Fruit fly (Drosophila melanogaster) whole organism, embryonic: Measurements from ENCODE around the gene CG32182.
A peak's percentile ranks its signal among the peaks of the same experiment; 100 is the strongest.

Experiments used
- BtbVII ChIP-seq: fragments of 200-800 bp; sonication (Bioruptor generic); optimal IDR thresholded peaks from 3 replicates; lab custom pipeline; 2017; ENCODE audit warnings: missing biosample characterization, mild to moderate bottlenecking, missing genetic modification characterization
- CG10147 ChIP-seq: fragments of 200-800 bp; sonication (Bioruptor generic); optimal IDR thresholded peaks from 2 replicates; lab custom pipeline; 2019; ENCODE audit warnings: missing biosample characterization, mild to moderate bottlenecking, missing genetic modification characterization, moderate library complexity
- CG10462 ChIP-seq: fragments of 200-800 bp; sonication (Bioruptor generic); optimal IDR thresholded peaks from 2 replicates; lab custom pipeline; 2016; ENCODE audit warnings: missing biosample characterization, missing genetic modification characterization
- CG10543 ChIP-seq: fragments of 200-800 bp; sonication (Bioruptor generic); optimal IDR thresholded peaks from 3 replicates; lab custom pipeline; 2017; ENCODE audit warnings: missing biosample characterization, mild to moderate bottlenecking, missing genetic modification characterization, moderate library complexity
- CG10979 ChIP-seq: fragments of 200-800 bp; sonication (Bioruptor generic); optimal IDR thresholded peaks from 2 replicates; lab custom pipeline; 2018; ENCODE audit warnings: missing biosample characterization, mild to moderate bottlenecking, missing genetic modification characterization, moderate library complexity
- CG11696 ChIP-seq: fragments of 200-800 bp; sonication (Bioruptor generic); IDR thresholded peaks from 2 replicates; pipeline ENCODE4 v1.3.6; 2022; ENCODE audit warnings: missing biosample characterization, missing genetic modification characterization
- CG18599 ChIP-seq: fragments of 200-800 bp; sonication (Bioruptor generic); optimal IDR thresholded peaks from 3 replicates; lab custom pipeline; 2017; ENCODE audit warnings: missing biosample characterization, missing genetic modification characterization, mild to moderate bottlenecking, moderate library complexity, missing genetic modification reagents
- CG34376 ChIP-seq: fragments of 200-800 bp; sonication (Bioruptor generic); optimal IDR thresholded peaks from 2 replicates; lab custom pipeline; 2018; ENCODE audit warnings: missing biosample characterization, mild to moderate bottlenecking, missing genetic modification characterization
- CG3847 ChIP-seq: fragments of 200-800 bp; sonication (Bioruptor generic); IDR thresholded peaks from 2 replicates; pipeline ENCODE4 v1.3.6; 2022; ENCODE audit warnings: missing biosample characterization, missing genetic modification characterization
- CG6765 ChIP-seq: fragments of 200-800 bp; sonication (Bioruptor generic); optimal IDR thresholded peaks from 3 replicates; lab custom pipeline; 2017; ENCODE audit warnings: missing biosample characterization, mild to moderate bottlenecking, missing genetic modification characterization
- CG6854 ChIP-seq: fragments of 200-800 bp; sonication (Bioruptor generic); optimal IDR thresholded peaks from 3 replicates; lab custom pipeline; 2017; ENCODE audit warnings: missing biosample characterization, mild to moderate bottlenecking, missing genetic modification characterization
- CG7372 ChIP-seq: fragments of 200-800 bp; sonication (Bioruptor generic); IDR thresholded peaks from 2 replicates; pipeline ENCODE4 v1.3.6; 2022; ENCODE audit warnings: missing biosample characterization, missing genetic modification characterization
- CG7963 ChIP-seq: fragments of 200-800 bp; sonication (Bioruptor generic); IDR thresholded peaks from 3 replicates; pipeline ENCODE4 v1.3.6; 2022; ENCODE audit warnings: missing biosample characterization, missing genetic modification characterization; ENCODE audit not compliant: partially characterized antibody
- CG7987 ChIP-seq: fragments of 200-800 bp; sonication (Bioruptor generic); optimal IDR thresholded peaks from 2 replicates; lab custom pipeline; 2018; ENCODE audit warnings: missing biosample characterization, mild to moderate bottlenecking, missing genetic modification characterization, moderate library complexity
- Ets97D ChIP-seq: fragments of 200-800 bp; sonication (Bioruptor generic); optimal IDR thresholded peaks from 3 replicates; lab custom pipeline; 2016; ENCODE audit warnings: missing biosample characterization, missing genetic modification characterization
- GATAe ChIP-seq: fragments of 200-800 bp; sonication (Bioruptor generic); conservative IDR thresholded peaks from 2 replicates; pipeline ENCODE4 v1.3.6; 2022; ENCODE audit warnings: missing biosample characterization, missing genetic modification characterization
- H2.0 ChIP-seq: fragments of 200-800 bp; sonication (Bioruptor generic); IDR thresholded peaks from 2 replicates; pipeline ENCODE4 v1.3.6; 2022; ENCODE audit warnings: missing biosample characterization, missing genetic modification characterization
- Hey ChIP-seq: fragments of 200-800 bp; sonication (Bioruptor generic); optimal IDR thresholded peaks from 3 replicates; lab custom pipeline; 2018; ENCODE audit warnings: missing biosample characterization, mild to moderate bottlenecking, missing genetic modification characterization
- HmgZ ChIP-seq: fragments of 200-800 bp; sonication (Bioruptor generic); optimal IDR thresholded peaks from 2 replicates; lab custom pipeline; 2018; ENCODE audit warnings: missing biosample characterization, mild to moderate bottlenecking, missing genetic modification characterization
- Hmr ChIP-seq: fragments of 200-800 bp; sonication (Bioruptor generic); optimal IDR thresholded peaks from 3 replicates; lab custom pipeline; 2017; ENCODE audit warnings: mild to moderate bottlenecking, missing biosample characterization, missing genetic modification reagents, missing genetic modification characterization
- Jarid2 ChIP-seq: fragments of 200-800 bp; sonication (Bioruptor generic); optimal IDR thresholded peaks from 3 replicates; lab custom pipeline; 2017; ENCODE audit warnings: mild to moderate bottlenecking, missing biosample characterization, missing genetic modification reagents, missing genetic modification characterization
- Med ChIP-seq: fragments of 200-800 bp; sonication (Bioruptor generic); peaks from one replicate; lab custom pipeline; 2016; ENCODE audit warnings: missing biosample characterization, missing genetic modification characterization, mild to moderate bottlenecking, inconsistent platforms, moderate library complexity
- NfI ChIP-seq: fragments of 200-800 bp; sonication (Bioruptor generic); optimal IDR thresholded peaks from 3 replicates; lab custom pipeline; 2018; ENCODE audit warnings: missing biosample characterization, mild to moderate bottlenecking, missing genetic modification characterization, moderate library complexity
- Sin3A ChIP-seq: fragments of >200 bp; optimal IDR thresholded peaks from 2 replicates; lab custom pipeline; 2018
- ab ChIP-seq: fragments of 200-800 bp; sonication (Bioruptor generic); optimal IDR thresholded peaks from 2 replicates; lab custom pipeline; 2016; ENCODE audit warnings: missing biosample characterization, missing genetic modification characterization
- chinmo ChIP-seq: fragments of 200-800 bp; sonication (Bioruptor generic); IDR thresholded peaks from 4 replicates; pipeline ENCODE4 v1.3.6; 2022; ENCODE audit warnings: missing biosample characterization, missing genetic modification characterization; ENCODE audit not compliant: partially characterized antibody
- cwo ChIP-seq: fragments of 200-800 bp; sonication (Bioruptor generic); optimal IDR thresholded peaks from 3 replicates; lab custom pipeline; 2017; ENCODE audit warnings: missing biosample characterization, missing genetic modification characterization, mild to moderate bottlenecking, moderate library complexity, missing genetic modification reagents
- dysf ChIP-seq: fragments of 200-800 bp; sonication (Bioruptor generic); IDR thresholded peaks from 3 replicates; pipeline ENCODE4 v1.3.6; 2022; ENCODE audit warnings: missing biosample characterization, missing genetic modification characterization
- exex ChIP-seq: fragments of 200-800 bp; sonication (Bioruptor generic); optimal IDR thresholded peaks from 4 replicates; lab custom pipeline; 2018; ENCODE audit warnings: missing biosample characterization, mild to moderate bottlenecking, missing genetic modification characterization, moderate library complexity
- ftz-f1 ChIP-seq: fragments of 200-800 bp; sonication (Bioruptor generic); optimal IDR thresholded peaks from 2 replicates; lab custom pipeline; 2016; ENCODE audit warnings: missing biosample characterization, missing genetic modification characterization
- grn ChIP-seq: fragments of 200-800 bp; sonication (Bioruptor generic); optimal IDR thresholded peaks from 3 replicates; lab custom pipeline; 2017; ENCODE audit warnings: missing biosample characterization, missing genetic modification characterization
- lab ChIP-seq: fragments of 200-800 bp; sonication (Bioruptor generic); optimal IDR thresholded peaks from 3 replicates; lab custom pipeline; 2017; ENCODE audit warnings: missing biosample characterization, missing genetic modification characterization, mild to moderate bottlenecking, moderate library complexity, missing genetic modification reagents
- mirr ChIP-seq: fragments of 200-800 bp; sonication (Bioruptor generic); optimal IDR thresholded peaks from 3 replicates; lab custom pipeline; 2018; ENCODE audit warnings: missing biosample characterization, mild to moderate bottlenecking, missing genetic modification characterization
- phol ChIP-seq: fragments of 200-800 bp; sonication (Bioruptor generic); optimal IDR thresholded peaks from 3 replicates; lab custom pipeline; 2018; ENCODE audit warnings: missing biosample characterization, mild to moderate bottlenecking, missing genetic modification characterization, moderate library complexity
- sens ChIP-seq: fragments of 200-800 bp; sonication (Bioruptor generic); peaks from one replicate; lab custom pipeline; 2016; ENCODE audit warnings: missing biosample characterization, missing genetic modification characterization
- sens-2 ChIP-seq: fragments of 200-800 bp; sonication (Bioruptor generic); IDR thresholded peaks from 2 replicates; pipeline ENCODE4 v1.3.6; 2022; ENCODE audit warnings: missing biosample characterization, missing genetic modification characterization
- sug ChIP-seq: fragments of 200-800 bp; optimal IDR thresholded peaks from 2 replicates; lab custom pipeline; 2019; ENCODE audit warnings: missing biosample characterization, mild to moderate bottlenecking, missing genetic modification characterization, moderate library complexity
- vnd ChIP-seq: fragments of 200-800 bp; sonication (Bioruptor generic); IDR thresholded peaks from 3 replicates; pipeline ENCODE4 v1.3.6; 2022; ENCODE audit warnings: missing biosample characterization, missing genetic modification characterization; ENCODE audit not compliant: partially characterized antibody

The CG32182 gene

DNA sequence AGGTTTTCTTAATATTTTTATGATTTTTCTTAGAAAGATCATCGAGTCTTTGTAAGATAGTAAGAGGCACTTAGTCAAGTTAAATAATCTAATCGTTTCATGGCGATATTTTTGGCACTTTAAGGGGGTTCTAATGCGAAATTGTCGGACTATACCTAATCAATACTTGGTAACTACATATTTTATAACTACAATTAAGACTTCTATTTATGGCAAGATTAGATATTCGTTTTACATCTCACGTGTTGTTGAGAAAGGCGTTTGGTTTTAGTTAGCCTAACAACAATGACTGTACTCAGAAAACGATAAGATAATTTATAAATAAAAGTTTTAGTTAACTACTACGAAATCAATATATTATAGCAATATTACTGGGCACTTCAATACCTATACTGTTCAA lies 15.4 kb upstream of the CG32182 start:
- TF ChIP-seq cwo, result peak; percentile 77
- TF ChIP-seq Sin3A (lab: Kevin White, UChicago), result no peak
- peak; percentile 86 for TF ChIP-seq exex (tag; lab: Kevin White, UChicago)
- no peak for TF ChIP-seq NfI (GFP tag; lab: Kevin White, UChicago)
- TF ChIP-seq CG11696 (GFP tag; lab: Robert Waterston, UW), result no peak
- peak; percentile 70 for TF ChIP-seq sug
- TF ChIP-seq, all 482 proteins: peak for 3

DNA sequence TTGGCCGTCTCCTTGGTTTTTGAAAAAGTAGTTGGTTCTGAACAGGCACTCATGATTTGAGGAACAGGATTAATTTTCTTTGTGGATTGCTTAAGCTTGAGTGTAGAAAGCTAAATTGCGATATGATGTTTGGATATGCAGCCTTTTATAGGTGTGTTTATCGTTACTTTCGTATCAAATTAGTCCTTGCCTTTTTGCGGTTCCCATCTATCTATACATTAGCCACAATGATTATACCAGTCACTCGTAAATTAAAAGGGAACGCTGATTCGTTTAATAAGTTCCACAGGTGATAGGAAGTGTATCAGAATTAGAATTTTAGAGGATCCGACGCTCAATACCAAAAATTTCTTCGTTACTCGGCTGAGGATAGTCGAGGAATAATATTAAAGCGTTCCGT lies 11.2 kb upstream of the CG32182 start, which contains the start of gene CG6034:
TSS of gene CG6034 (minus strand) at position 101 of the 400 bp plus-strand sequence.
- TF ChIP-seq CG10543 (GFP tag; lab: Kevin White, UChicago) (no peak), ab (GFP tag; lab: Kevin White, UChicago) (no peak), CG10979 (tag; lab: Kevin White, UChicago) (no peak), CG10147 (GFP tag; lab: Kevin White, UChicago) (no peak)

DNA sequence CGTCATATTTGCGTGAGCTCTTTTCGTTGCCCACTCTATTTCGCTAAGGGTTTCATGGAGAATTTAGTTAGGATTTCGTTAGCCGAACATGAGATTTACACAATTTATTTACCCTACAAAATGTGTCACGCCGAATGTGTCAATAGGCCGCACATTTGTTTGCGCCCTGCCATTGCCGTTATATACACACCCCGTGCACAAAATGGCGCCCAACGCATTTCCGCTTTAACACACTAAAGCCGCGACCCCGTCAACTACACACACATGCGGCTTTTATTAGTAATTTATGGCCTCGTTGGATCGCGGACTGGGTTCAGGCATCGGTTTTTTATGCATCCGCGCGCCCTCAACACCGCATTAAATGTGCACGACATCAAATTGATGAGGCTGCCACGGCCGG lies 7.4 kb upstream of the CG32182 start, which contains the start of gene Adgf-B:
TSS of gene Adgf-B (minus strand) at position 101 of the 400 bp plus-strand sequence.
- TF ChIP-seq Ets97D (GFP tag; lab: Kevin White, UChicago) (peak; percentile 16), phol (tag; lab: Kevin White, UChicago) (peak; percentile 42), CG3847 (no peak), Med (GFP tag; lab: Kevin White, UChicago) (peak; percentile 44)

DNA sequence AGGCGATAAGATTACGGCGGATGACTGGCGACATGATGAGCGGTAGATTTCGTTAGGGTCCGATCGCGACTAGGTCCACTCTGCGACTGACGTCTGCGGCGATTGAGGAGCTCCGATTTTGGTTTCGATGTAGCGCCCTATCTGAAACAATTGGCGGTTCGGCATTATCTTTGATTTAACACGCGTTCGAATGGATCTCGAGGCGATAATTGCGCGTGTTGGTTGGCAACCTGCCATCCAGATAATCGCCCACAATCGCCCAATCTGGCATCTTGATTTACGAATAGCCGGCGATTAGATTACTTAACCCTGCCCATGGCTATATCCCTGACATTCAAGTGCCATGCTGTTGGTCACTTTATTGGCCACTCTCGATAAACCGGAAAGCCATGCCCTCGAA lies 3.6 kb upstream of the CG32182 start:
- TF ChIP-seq exex (tag; lab: Kevin White, UChicago), result peak; percentile 96
- peak; percentile 2 for TF ChIP-seq Jarid2 (GFP tag; lab: Kevin White, UChicago)
- 0 out of 3 replicates have a peak, but pooled peaks have one; percentile 34 for TF ChIP-seq vnd
- TF ChIP-seq cwo, result peak; percentile 83
- peak; percentile 56 for TF ChIP-seq CG18599 (GFP tag; lab: Kevin White, UChicago)
- TF ChIP-seq Hey, result peak; percentile 91
- no peak for TF ChIP-seq H2.0 (GFP tag; lab: Robert Waterston, UW)
- TF ChIP-seq sens (GFP tag; lab: Kevin White, UChicago), result no peak
- TF ChIP-seq CG6765 (GFP tag; lab: Kevin White, UChicago), result no peak
- no peak for TF ChIP-seq CG7963 (GFP tag; lab: Robert Waterston, UW)
- TF ChIP-seq CG7372 (GFP tag; lab: Robert Waterston, UW), result no peak
- peak; percentile 56 for TF ChIP-seq ftz-f1 (GFP tag; lab: Kevin White, UChicago)
- TF ChIP-seq lab (GFP tag; lab: Kevin White, UChicago), result peak; percentile 11
- peak; percentile 40 for TF ChIP-seq CG7987
- TF ChIP-seq dysf (GFP tag; lab: Robert Waterston, UW), result 0 out of 3 replicates have a peak, but pooled peaks have one; percentile 5
- peak; percentile 5 for TF ChIP-seq BtbVII (GFP tag; lab: Kevin White, UChicago)
- TF ChIP-seq Hmr, result peak; percentile 12
- peak; percentile 99 for TF ChIP-seq grn
- TF ChIP-seq sug, result peak; percentile 97
- TF ChIP-seq CG10543 (GFP tag; lab: Kevin White, UChicago), result peak; percentile 53
- peak; percentile 22 for TF ChIP-seq HmgZ (tag; lab: Kevin White, UChicago)
- peak; percentile 76 for TF ChIP-seq Med (GFP tag; lab: Kevin White, UChicago)
- no peak for TF ChIP-seq CG6854
- TF ChIP-seq chinmo (GFP tag; lab: Robert Waterston, UW), result 0 out of 4 replicates have a peak, but pooled peaks have one; percentile 49
- TF ChIP-seq CG10462 (GFP tag; lab: Kevin White, UChicago), result no peak
- TF ChIP-seq GATAe (GFP tag; lab: Robert Waterston, UW), result peak; percentile 88
- TF ChIP-seq sens-2 (GFP tag; lab: Robert Waterston, UW), result 0 out of 2 replicates have a peak, but pooled peaks have one; percentile 20
- peak; percentile 86 for TF ChIP-seq mirr
- peak; percentile 92 for TF ChIP-seq CG34376 (GFP tag; lab: Kevin White, UChicago)
- TF ChIP-seq, all 482 proteins: peak for 22
